Worm (Caenorhabditis elegans): ENCODE data around the gene F43E2.11.

DNA sequence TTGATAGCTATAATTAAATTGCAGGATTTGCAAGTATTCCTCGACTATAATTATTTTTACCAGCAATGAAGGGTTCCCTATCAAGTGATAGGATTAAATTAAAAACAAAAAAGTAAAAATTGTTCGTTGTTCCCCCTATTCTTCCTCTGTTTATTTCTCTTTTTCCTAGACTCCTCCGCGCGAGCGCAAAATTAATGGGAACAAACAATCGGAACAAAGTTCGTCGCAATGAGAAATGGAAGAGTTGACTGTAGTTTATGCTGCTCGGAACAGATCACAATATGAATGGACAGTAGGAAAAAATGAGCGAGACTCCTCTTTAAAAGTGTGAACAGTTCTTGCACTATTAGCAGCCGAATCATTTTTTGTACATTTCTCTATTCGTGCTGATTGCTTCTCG, 29.4 kb downstream of the F43E2.11 start:
- TF ChIP-seq nhr-237 (tag; optimal IDR thresholded peaks at IDR 0.05) = no peak
- TF ChIP-seq aly-2 (tag; optimal IDR thresholded peaks at IDR 0.05) = no peak
- no peak for TF ChIP-seq lin-39 (tag; optimal IDR thresholded peaks at IDR 0.05)
- no peak for TF ChIP-seq unc-62 (GFP tag; optimal IDR thresholded peaks at IDR 0.05)
- TF ChIP-seq snpc-4 (tag; optimal IDR thresholded peaks at IDR 0.05) = no peak
- no peak for TF ChIP-seq mdl-1 (tag; optimal IDR thresholded peaks at IDR 0.05)
- no peak for TF ChIP-seq lsy-2 (tag; optimal IDR thresholded peaks at IDR 0.05)
- TF ChIP-seq peb-1 (tag; optimal IDR thresholded peaks at IDR 0.05) = no peak
- no peak for TF ChIP-seq ztf-11 (tag; optimal IDR thresholded peaks at IDR 0.05)
- no peak for TF ChIP-seq lin-13 (GFP tag; optimal IDR thresholded peaks at IDR 0.05)
- TF ChIP-seq sem-4 (tag; optimal IDR thresholded peaks at IDR 0.05) = no peak
